Worm (Caenorhabditis elegans) whole organism, L4 larva: Measurements from ENCODE around the gene nstp-5.

ENCODE experiments used
- F37D6.2 ChIP-seq: sonication (generic microtip); optimal IDR thresholded peaks from 2 replicates; lab custom pipeline; 2016; ENCODE audit warnings: mild to moderate bottlenecking, missing genetic modification characterization, missing compliant biosample characterization
- F49E8.2 ChIP-seq: sonication (generic microtip); optimal IDR thresholded peaks from 2 replicates; lab custom pipeline; 2016; ENCODE audit warnings: missing compliant biosample characterization, mild to moderate bottlenecking, missing genetic modification characterization, borderline replicate concordance
- Y105C5A.15 ChIP-seq: fragments of 200-800 bp; sonication (Bioruptor generic); IDR thresholded peaks from 2 replicates; pipeline ENCODE4 v1.3.6; 2022; ENCODE audit warnings: missing genetic modification characterization, missing compliant biosample characterization
- Y48G9A.11 ChIP-seq: fragments of 200-800 bp; sonication (Bioruptor generic); IDR thresholded peaks from 2 replicates; pipeline ENCODE4 v1.3.6; 2022; ENCODE audit warnings: missing genetic modification reagents, missing genetic modification characterization, missing compliant biosample characterization
- Y5F2A.4 ChIP-seq: fragments of 200-800 bp; sonication (Bioruptor generic); optimal IDR thresholded peaks from 2 replicates; lab custom pipeline; 2018; ENCODE audit warnings: mild to moderate bottlenecking, missing genetic modification characterization, missing compliant biosample characterization
- aha-1 ChIP-seq: fragments of 150-350 bp; peaks from one replicate; lab custom pipeline; 2014; ENCODE audit warnings: missing biosample characterization, missing genetic modification characterization
- cey-2 ChIP-seq: sonication (generic microtip); optimal IDR thresholded peaks from 3 replicates; lab custom pipeline; 2017; ENCODE audit warnings: missing genetic modification characterization, mild to moderate bottlenecking, missing compliant biosample characterization, antibody characterized with exemption, borderline replicate concordance; ENCODE audit not compliant: insufficient read depth
- daf-12 ChIP-seq: fragments of 150-350 bp; optimal IDR thresholded peaks from 2 replicates; lab custom pipeline; 2014; ENCODE audit warnings: missing biosample characterization, missing genetic modification reagents, missing genetic modification characterization
- dmd-8 ChIP-seq: fragments of 200-800 bp; sonication (Bioruptor generic); IDR thresholded peaks from 2 replicates; pipeline ENCODE4 v1.3.6; 2022; ENCODE audit warnings: missing genetic modification characterization, missing compliant biosample characterization
- dmd-9 ChIP-seq: fragments of 200-800 bp; sonication (Bioruptor generic); IDR thresholded peaks from 2 replicates; pipeline ENCODE4 v1.3.6; 2022; ENCODE audit warnings: missing genetic modification reagents, missing genetic modification characterization, missing compliant biosample characterization
- dpl-1 ChIP-seq: fragments of 150-350 bp; optimal IDR thresholded peaks from 2 replicates; lab custom pipeline; 2014; ENCODE audit warnings: missing biosample characterization, missing genetic modification reagents, missing genetic modification characterization
- dve-1 ChIP-seq: sonication (generic microtip); optimal IDR thresholded peaks from 2 replicates; lab custom pipeline; 2017; ENCODE audit warnings: antibody characterized with exemption, mild to moderate bottlenecking, missing genetic modification characterization, missing compliant biosample characterization; ENCODE audit not compliant: insufficient read depth
- fkh-10 ChIP-seq: fragments of 150-350 bp; optimal IDR thresholded peaks from 2 replicates; lab custom pipeline; 2014; ENCODE audit warnings: missing biosample characterization, missing genetic modification reagents, missing genetic modification characterization
- fos-1 ChIP-seq: fragments of 150-350 bp; optimal IDR thresholded peaks from 2 replicates; lab custom pipeline; 2014; ENCODE audit warnings: missing biosample characterization, missing genetic modification characterization
- hlh-11 ChIP-seq: fragments of 200-800 bp; sonication (Bioruptor generic); optimal IDR thresholded peaks from 2 replicates; lab custom pipeline; 2018; ENCODE audit warnings: mild to moderate bottlenecking, missing genetic modification characterization, missing compliant biosample characterization
- hlh-30 ChIP-seq: sonication (generic microtip); optimal IDR thresholded peaks from 2 replicates; lab custom pipeline; 2017; ENCODE audit warnings: antibody characterized with exemption, mild to moderate bottlenecking, missing genetic modification characterization, missing compliant biosample characterization; ENCODE audit not compliant: insufficient read depth
- lin-1 ChIP-seq: fragments of 200-800 bp; sonication (Bioruptor generic); IDR thresholded peaks from 2 replicates; pipeline ENCODE4 v1.3.6; 2022; ENCODE audit warnings: missing genetic modification reagents, missing genetic modification characterization, missing compliant biosample characterization
- lin-39 ChIP-seq: fragments of 150-350 bp; optimal IDR thresholded peaks from 2 replicates; lab custom pipeline; 2014; ENCODE audit warnings: missing biosample characterization, missing genetic modification reagents, missing genetic modification characterization
- lsy-2 ChIP-seq, 2 experiments: fragments of 150-350 bp in 1 of 2; sonication (generic microtip) in 1 of 2; optimal IDR thresholded peaks; 2 replicates each; lab custom pipeline; 2014 to 2017; ENCODE audit warnings: missing biosample characterization in 2 of 2, missing genetic modification characterization in 2 of 2
- madf-5 ChIP-seq, 2 experiments: fragments of 200-800 bp; sonication (Bioruptor generic); IDR thresholded peaks; 2 replicates each; pipeline ENCODE4 v1.3.6; 2022; ENCODE audit warnings: missing compliant biosample characterization in 2 of 2, missing genetic modification characterization in 2 of 2
- mdl-1 ChIP-seq, 2 experiments: fragments of 150-350 bp in 1 of 2; sonication (generic microtip) in 1 of 2; optimal IDR thresholded peaks; 2 replicates each; lab custom pipeline; 2014 to 2017; ENCODE audit warnings: missing biosample characterization in 2 of 2, missing genetic modification characterization in 2 of 2
- mdt-29 ChIP-seq: fragments of 200-800 bp; sonication (Bioruptor generic); IDR thresholded peaks from 2 replicates; pipeline ENCODE4 v1.3.6; 2022; ENCODE audit warnings: missing genetic modification reagents, missing genetic modification characterization, missing compliant biosample characterization
- mep-1 ChIP-seq: fragments of 150-350 bp; sonication (generic microtip); optimal IDR thresholded peaks from 3 replicates; lab custom pipeline; 2014; ENCODE audit warnings: missing biosample characterization, missing genetic modification characterization
- mes-2 ChIP-seq: sonication (generic microtip); optimal IDR thresholded peaks from 2 replicates; lab custom pipeline; 2016; ENCODE audit warnings: missing genotype, mild to moderate bottlenecking, missing genetic modification characterization, missing compliant biosample characterization; ENCODE audit not compliant: poor library complexity, severe bottlenecking
- nhr-10 ChIP-seq: fragments of 150-350 bp; optimal IDR thresholded peaks from 2 replicates; lab custom pipeline; 2014; ENCODE audit warnings: missing biosample characterization, missing genetic modification characterization
- nhr-25 ChIP-seq: sonication (generic microtip); optimal IDR thresholded peaks from 2 replicates; lab custom pipeline; 2017; ENCODE audit warnings: missing genetic modification characterization, mild to moderate bottlenecking, missing compliant biosample characterization, antibody characterized with exemption, moderate library complexity, borderline replicate concordance; ENCODE audit not compliant: insufficient read depth
- nhr-28 ChIP-seq: fragments of 150-350 bp; optimal IDR thresholded peaks from 2 replicates; lab custom pipeline; 2014; ENCODE audit warnings: missing biosample characterization, missing genetic modification characterization
- nhr-41 ChIP-seq: fragments of 200-800 bp; sonication (Bioruptor generic); IDR thresholded peaks from 2 replicates; pipeline ENCODE4 v1.3.6; 2022; ENCODE audit warnings: missing genetic modification reagents, missing genetic modification characterization, missing compliant biosample characterization
- nhr-42 ChIP-seq: fragments of 200-800 bp; sonication (Bioruptor generic); IDR thresholded peaks from 2 replicates; pipeline ENCODE4 v1.3.6; 2022; ENCODE audit warnings: missing genetic modification characterization, missing compliant biosample characterization
- php-3 ChIP-seq: fragments of 200-800 bp; sonication (Bioruptor generic); IDR thresholded peaks from 2 replicates; pipeline ENCODE4 v1.3.6; 2022; ENCODE audit warnings: missing genetic modification reagents, missing genetic modification characterization, missing compliant biosample characterization
- pqm-1 ChIP-seq: sonication (generic microtip); optimal IDR thresholded peaks from 2 replicates; lab custom pipeline; 2017; ENCODE audit warnings: missing biosample characterization, missing genetic modification characterization
- saeg-2 ChIP-seq: fragments of 200-800 bp; sonication (Bioruptor generic); IDR thresholded peaks from 2 replicates; pipeline ENCODE4 v1.3.6; 2022; ENCODE audit warnings: missing genetic modification reagents, missing genetic modification characterization, missing compliant biosample characterization
- set-16 ChIP-seq: fragments of 200-800 bp; sonication (Bioruptor generic); IDR thresholded peaks from 2 replicates; pipeline ENCODE4 v1.3.6; 2022; ENCODE audit warnings: missing genetic modification reagents, missing genetic modification characterization, missing compliant biosample characterization
- snpc-1.2 ChIP-seq: fragments of 200-800 bp; sonication (Bioruptor generic); IDR thresholded peaks from 2 replicates; pipeline ENCODE4 v1.3.6; 2022; ENCODE audit warnings: missing genetic modification reagents, missing genetic modification characterization, missing compliant biosample characterization
- tag-97 ChIP-seq: fragments of 200-800 bp; sonication (Bioruptor generic); IDR thresholded peaks from 2 replicates; pipeline ENCODE4 v1.3.6; 2022; ENCODE audit warnings: missing genetic modification characterization, missing compliant biosample characterization
- unc-39 ChIP-seq: sonication (generic microtip); optimal IDR thresholded peaks from 2 replicates; lab custom pipeline; 2017; ENCODE audit warnings: missing biosample characterization, missing genetic modification characterization
- unc-62 ChIP-seq, 3 experiments: fragments of 150-350 bp in 1 of 3; sonication (generic microtip); optimal IDR thresholded peaks in 2 of 3; peaks in 1 of 3; 1 replicate in 1 of 3; 2 replicates in 2 of 3; lab custom pipeline; 2014 to 2017; ENCODE audit warnings: missing biosample characterization in 3 of 3, missing genetic modification characterization in 3 of 3, missing genetic modification reagents in 3 of 3, missing genotype in 1 of 3
- vab-7 ChIP-seq: fragments of 200-800 bp; sonication (Bioruptor generic); IDR thresholded peaks from 2 replicates; pipeline ENCODE4 v1.3.6; 2022; ENCODE audit warnings: missing genetic modification reagents, missing genetic modification characterization, missing compliant biosample characterization
- zag-1 ChIP-seq: fragments of 150-350 bp; optimal IDR thresholded peaks from 2 replicates; lab custom pipeline; 2014; ENCODE audit warnings: missing biosample characterization, missing genetic modification characterization
- zfp-2 ChIP-seq: sonication (generic microtip); optimal IDR thresholded peaks from 2 replicates; lab custom pipeline; 2016; ENCODE audit warnings: mild to moderate bottlenecking, missing genetic modification characterization, missing compliant biosample characterization
- ztf-11 ChIP-seq: fragments of 150-350 bp; optimal IDR thresholded peaks from 2 replicates; lab custom pipeline; 2014; ENCODE audit warnings: missing biosample characterization, missing genetic modification characterization

Gene nstp-5

ce11 chrIV:12825304-12825703, 30.0 kb upstream of the nstp-5 start, which contains the start of gene M02B1.4:
M02B1.4 (minus strand) TSS chrIV:12825312.
- TF ChIP-seq vab-7 (no peak), unc-39 (tag; lab: Kevin White, UChicago) (no peak), aha-1 (tag; lab: Kevin White, UChicago) (peak; percentile 96), nhr-25 (tag; lab: Kevin White, UChicago) (no peak), Y5F2A.4 (GFP tag; lab: Kevin White, UChicago) (no peak), unc-62 (GFP tag; optimal IDR thresholded peaks at IDR 0.05 in 1 of 2; lab: Kevin White, UChicago) (peak in 1 of 2 experiments; percentile 6), unc-62 (tag; optimal IDR thresholded peaks at IDR 0.05; lab: Kevin White, UChicago) (no peak)
- TF ChIP-seq, all 104 proteins: peak for 2

- peak; percentile 1 for TF ChIP-seq hlh-11 (tag; lab: Kevin White, UChicago)
- TF ChIP-seq aha-1 (tag; lab: Kevin White, UChicago), result peak; percentile 91
- TF ChIP-seq fkh-10 (GFP tag; lab: Kevin White, UChicago), result no peak
These were observed 24.4 kb upstream of the nstp-5 start for ce11 chrIV:12830829-12831392.

ce11 chrIV:12831609-12832500, 23.5 kb upstream of the nstp-5 start:
- TF ChIP-seq dmd-9 (GFP tag; lab: Robert Waterston, UW) (no peak), mdl-1 (tag; optimal IDR thresholded peaks at IDR 0.05; lab: Kevin White, UChicago) (peak in 1 of 2 experiments; percentile 3), tag-97 (no peak), lsy-2 (tag; optimal IDR thresholded peaks at IDR 0.05; lab: Kevin White, UChicago) (peak in 1 of 2 experiments; percentile 57), unc-62 (GFP tag; optimal IDR thresholded peaks at IDR 0.05 in 1 of 2; lab: Kevin White, UChicago) (peak in 1 of 2 experiments; percentile 86), unc-62 (tag; optimal IDR thresholded peaks at IDR 0.05; lab: Kevin White, UChicago) (no peak), snpc-1.2 (peak; percentile 80), Y48G9A.11 (peak; percentile 55; the same call in 1 of the 2 replicates), mes-2 (peak; percentile 51), set-16 (GFP tag; lab: Robert Waterston, UW) (no peak), F49E8.2 (tag; lab: Kevin White, UChicago) (peak; percentile 23)
- TF ChIP-seq, all 104 proteins: peak for 7

ce11 chrIV:12833698-12834416, 21.5 kb upstream of the nstp-5 start:
- no peak for TF ChIP-seq lin-39
- peak; percentile 52 for TF ChIP-seq pqm-1 (tag; lab: Kevin White, UChicago)
- no peak for TF ChIP-seq Y105C5A.15
- TF ChIP-seq php-3 (GFP tag; lab: Robert Waterston, UW), result peak; percentile 83
- no peak for TF ChIP-seq saeg-2 (GFP tag; lab: Robert Waterston, UW)
- no peak for TF ChIP-seq cey-2 (tag; lab: Kevin White, UChicago)
- TF ChIP-seq F37D6.2 (tag; lab: Kevin White, UChicago), result no peak
- peak; percentile 16; the same call in 1 of the 2 replicates for TF ChIP-seq mdt-29 (GFP tag; lab: Robert Waterston, UW)
- no peak for TF ChIP-seq madf-5 (GFP tag; IDR thresholded peaks at IDR 0.05; lab: Robert Waterston, UW)
- no peak for TF ChIP-seq nhr-42 (GFP tag; lab: Robert Waterston, UW)
- TF ChIP-seq zag-1 (tag; lab: Kevin White, UChicago), result no peak
- TF ChIP-seq zfp-2, result no peak
- TF ChIP-seq nhr-41 (GFP tag; lab: Robert Waterston, UW), result peak; percentile 66; the same call in 1 of the 2 replicates
- peak; percentile 28 for TF ChIP-seq hlh-30
- TF ChIP-seq nhr-10, result no peak
- TF ChIP-seq dpl-1 (GFP tag; lab: Kevin White, UChicago), result no peak
- no peak for TF ChIP-seq fos-1 (tag; lab: Kevin White, UChicago)
- peak; percentile 78 for TF ChIP-seq lin-1 (GFP tag; lab: Robert Waterston, UW)
- TF ChIP-seq daf-12, result no peak
- no peak for TF ChIP-seq mep-1 (tag; lab: Kevin White, UChicago)
- TF ChIP-seq dve-1 (tag; lab: Kevin White, UChicago), result peak; percentile 45
- peak; percentile 4 for TF ChIP-seq nhr-28 (tag; lab: Kevin White, UChicago)
- no peak for TF ChIP-seq dmd-8
- no peak for TF ChIP-seq ztf-11 (tag; lab: Kevin White, UChicago)
